In genomic region chrIV:7902221-7902904, ce11 we compare ENCODE assay signal across 4 worm cellular contexts.
TF ChIP-seq lines count a peak whose summit lies in the region.

TSS of gene arp-11 (minus strand) at chrIV:7902271.

TF ChIP-seq in whole organism, L2 larva, 48 proteins besides CTCF, POLR2A, EP300 and RAD21 (continues in another document):
- TF ChIP-seq sem-4 (tag; optimal IDR thresholded peaks at IDR 0.05; lab: Kevin White, UChicago) (peak; percentile 70), gmeb-1 (tag; optimal IDR thresholded peaks at IDR 0.05; lab: Kevin White, UChicago) (peak; percentile 74), egl-27 (tag; optimal IDR thresholded peaks at IDR 0.05; lab: Kevin White, UChicago) (peak; percentile 52), dmd-4 (tag; optimal IDR thresholded peaks at IDR 0.05; lab: Kevin White, UChicago) (no peak), C34F6.9 (tag; optimal IDR thresholded peaks at IDR 0.05; lab: Kevin White, UChicago) (peak; percentile 88), sma-9 (GFP tag; optimal IDR thresholded peaks at IDR 0.05; lab: Kevin White, UChicago) (peak; percentile 79), sma-9 (tag; optimal IDR thresholded peaks at IDR 0.05; lab: Kevin White, UChicago) (no peak), ZK546.5 (tag; optimal IDR thresholded peaks at IDR 0.05; lab: Kevin White, UChicago) (no peak), F13H6.1 (tag; optimal IDR thresholded peaks at IDR 0.05; lab: Kevin White, UChicago) (peak; percentile 69), ztf-11 (tag; optimal IDR thresholded peaks at IDR 0.05; lab: Kevin White, UChicago) (no peak), unc-55 (GFP tag; optimal IDR thresholded peaks at IDR 0.05; lab: Kevin White, UChicago) (peak; percentile 92), nhr-11 (tag; optimal IDR thresholded peaks at IDR 0.05; lab: Kevin White, UChicago) (no peak), sma-3 (GFP tag; optimal IDR thresholded peaks at IDR 0.05; lab: Kevin White, UChicago) (peak; percentile 77), skn-1 (tag; optimal IDR thresholded peaks at IDR 0.05; lab: Kevin White, UChicago) (no peak), snpc-4 (tag; optimal IDR thresholded peaks at IDR 0.05; lab: Kevin White, UChicago) (peak; percentile 25), ztf-4 (tag; optimal IDR thresholded peaks at IDR 0.05; lab: Kevin White, UChicago) (peak; percentile 60), nhr-21 (tag; optimal IDR thresholded peaks at IDR 0.05; lab: Kevin White, UChicago) (peak; percentile 43), ama-1 (optimal IDR thresholded peaks at IDR 0.05; lab: Kevin White, UChicago) (no peak), nhr-77 (tag; optimal IDR thresholded peaks at IDR 0.05; lab: Kevin White, UChicago) (no peak), elt-1 (tag; optimal IDR thresholded peaks at IDR 0.05; lab: Kevin White, UChicago) (no peak), mbf-1 (tag; optimal IDR thresholded peaks at IDR 0.05; lab: Kevin White, UChicago) (no peak), zag-1 (tag; optimal IDR thresholded peaks at IDR 0.05; lab: Kevin White, UChicago) (no peak), lsy-2 (tag; optimal IDR thresholded peaks at IDR 0.05; lab: Kevin White, UChicago) (peak; percentile 90 to 98), Y55F3AM.14 (GFP tag; optimal IDR thresholded peaks at IDR 0.05; lab: Kevin White, UChicago) (no peak)

TF ChIP-seq in whole organism, L4 larva, 104 proteins besides CTCF, POLR2A, EP300 and RAD21 (continues in another document):
- no peak for TF ChIP-seq skn-1 (tag; optimal IDR thresholded peaks at IDR 0.05; lab: Kevin White, UChicago)
- no peak for TF ChIP-seq F37D6.2 (tag; optimal IDR thresholded peaks at IDR 0.05; lab: Kevin White, UChicago)
- TF ChIP-seq zip-2 (tag; optimal IDR thresholded peaks at IDR 0.05; lab: Kevin White, UChicago), result no peak
- no peak for TF ChIP-seq Y105C5A.15 (GFP tag; IDR thresholded peaks at IDR 0.05; lab: Robert Waterston, UW)
- no peak for TF ChIP-seq tag-97 (GFP tag; IDR thresholded peaks at IDR 0.05; lab: Robert Waterston, UW)
- no peak for TF ChIP-seq madf-5 (GFP tag; IDR thresholded peaks at IDR 0.05; lab: Robert Waterston, UW)
- 0 out of 2 replicates have a peak, but pooled peaks have one; percentile 25 for TF ChIP-seq tra-1 (GFP tag; IDR thresholded peaks at IDR 0.05; lab: Robert Waterston, UW)
- peak; percentile 74 for TF ChIP-seq hlh-11 (tag; optimal IDR thresholded peaks at IDR 0.05; lab: Kevin White, UChicago)
- peak; percentile 21 for TF ChIP-seq lin-13 (GFP tag; optimal IDR thresholded peaks at IDR 0.05; lab: Kevin White, UChicago)
- TF ChIP-seq duxl-1 (tag; optimal IDR thresholded peaks at IDR 0.05; lab: Kevin White, UChicago; ENCODE audit: poor library complexity), result no peak
- TF ChIP-seq mxl-2 (GFP tag; conservative IDR thresholded peaks at IDR 0.05; lab: Robert Waterston, UW), result no peak
- no peak for TF ChIP-seq ztf-11 (tag; optimal IDR thresholded peaks at IDR 0.05; lab: Kevin White, UChicago)
- no peak for TF ChIP-seq jun-1 (tag; optimal IDR thresholded peaks at IDR 0.05; lab: Kevin White, UChicago)
- TF ChIP-seq mxl-3 (GFP tag; optimal IDR thresholded peaks at IDR 0.05; lab: Kevin White, UChicago), result no peak
- TF ChIP-seq ZK337.2 (GFP tag; IDR thresholded peaks at IDR 0.05; lab: Robert Waterston, UW), result no peak
- no peak for TF ChIP-seq ceh-28 (tag; optimal IDR thresholded peaks at IDR 0.05; lab: Kevin White, UChicago)
- TF ChIP-seq madf-9 (GFP tag; conservative IDR thresholded peaks at IDR 0.05; lab: Robert Waterston, UW), result no peak
- peak; percentile 46 for TF ChIP-seq pha-4 (GFP tag; IDR thresholded peaks at IDR 0.05; lab: Robert Waterston, UW)
- TF ChIP-seq pha-4 (tag; optimal IDR thresholded peaks at IDR 0.05; lab: Kevin White, UChicago), result peak; percentile 78
- TF ChIP-seq spr-3 (GFP tag; optimal IDR thresholded peaks at IDR 0.05; lab: Kevin White, UChicago), result no peak
- TF ChIP-seq ceh-32 (tag; optimal IDR thresholded peaks at IDR 0.05; lab: Kevin White, UChicago; ENCODE audit: poor library complexity), result no peak
- TF ChIP-seq pqm-1 (tag; optimal IDR thresholded peaks at IDR 0.05; lab: Kevin White, UChicago), result no peak
- TF ChIP-seq aly-2 (tag; optimal IDR thresholded peaks at IDR 0.05; lab: Kevin White, UChicago), result no peak
- peak; percentile 60 for TF ChIP-seq lin-38 (GFP tag; IDR thresholded peaks at IDR 0.05; lab: Robert Waterston, UW)

TF ChIP-seq in whole organism, late embryonic, 69 proteins besides CTCF, POLR2A, EP300 and RAD21:
- TF ChIP-seq sox-4 (tag; optimal IDR thresholded peaks at IDR 0.05; lab: Kevin White, UChicago) (no peak), syd-9 (tag; optimal IDR thresholded peaks at IDR 0.05; lab: Kevin White, UChicago) (no peak), nfya-1 (tag; optimal IDR thresholded peaks at IDR 0.05; lab: Kevin White, UChicago) (peak; percentile 38), ceh-19 (GFP tag; optimal IDR thresholded peaks at IDR 0.05; lab: Kevin White, UChicago) (no peak), ets-4 (tag; optimal IDR thresholded peaks at IDR 0.05; lab: Kevin White, UChicago) (no peak), pros-1 (tag; optimal IDR thresholded peaks at IDR 0.05; lab: Kevin White, UChicago) (no peak), unc-55 (GFP tag; optimal IDR thresholded peaks at IDR 0.05; lab: Kevin White, UChicago) (peak; percentile 36), elt-2 (tag; optimal IDR thresholded peaks at IDR 0.05; lab: Kevin White, UChicago) (peak; percentile 87), hlh-8 (tag; optimal IDR thresholded peaks at IDR 0.05; lab: Kevin White, UChicago) (no peak), ceh-48 (tag; optimal IDR thresholded peaks at IDR 0.05; lab: Kevin White, UChicago) (no peak), unc-42 (tag; optimal IDR thresholded peaks at IDR 0.05; lab: Kevin White, UChicago) (peak; percentile 10), gmeb-2 (tag; optimal IDR thresholded peaks at IDR 0.05; lab: Kevin White, UChicago) (no peak), ceh-34 (tag; optimal IDR thresholded peaks at IDR 0.05; lab: Kevin White, UChicago) (no peak), sdc-2 (tag; optimal IDR thresholded peaks at IDR 0.05; lab: Kevin White, UChicago) (no peak), ama-1 (optimal IDR thresholded peaks at IDR 0.05; lab: Kevin White, UChicago) (no peak), K09A11.1 (tag; optimal IDR thresholded peaks at IDR 0.05; lab: Kevin White, UChicago; ENCODE audit: insufficient read depth) (no peak), tbx-2 (tag; optimal IDR thresholded peaks at IDR 0.05; lab: Kevin White, UChicago) (peak; percentile 25), elt-4 (tag; optimal IDR thresholded peaks at IDR 0.05; lab: Kevin White, UChicago) (no peak), hlh-30 (tag; optimal IDR thresholded peaks at IDR 0.05; lab: Kevin White, UChicago; ENCODE audit: insufficient read depth) (no peak), ceh-45 (GFP tag; IDR thresholded peaks at IDR 0.05; lab: Robert Waterston, UW) (no peak), ceh-6 (GFP tag; optimal IDR thresholded peaks at IDR 0.05; lab: Kevin White, UChicago) (no peak), unc-3 (GFP tag; conservative IDR thresholded peaks at IDR 0.05; lab: Robert Waterston, UW) (no peak), unc-3 (tag; optimal IDR thresholded peaks at IDR 0.05; lab: Kevin White, UChicago) (no peak), dmd-4 (tag; optimal IDR thresholded peaks at IDR 0.05; lab: Kevin White, UChicago; ENCODE audit: borderline replicate concordance) (no peak), nhr-11 (tag; optimal IDR thresholded peaks at IDR 0.05; lab: Kevin White, UChicago) (no peak), pha-4 (tag; optimal IDR thresholded peaks at IDR 0.05; lab: Kevin White, UChicago) (no peak)
TF ChIP-seq in whole organism, late embryonic: peak in this region for 5.

TF ChIP-seq in whole organism, mixed stage, embryonic, 35 proteins besides CTCF, POLR2A, EP300 and RAD21:
- TF ChIP-seq nhr-237 (tag; optimal IDR thresholded peaks at IDR 0.05; lab: Kevin White, UChicago) (peak; percentile 55), lin-32 (GFP tag; optimal IDR thresholded peaks at IDR 0.05; lab: Kevin White, UChicago) (no peak), ces-1 (GFP tag; optimal IDR thresholded peaks at IDR 0.05; lab: Kevin White, UChicago) (peak; percentile 49), mep-1 (tag; optimal IDR thresholded peaks at IDR 0.05; lab: Kevin White, UChicago) (peak; percentile 71), pha-4 (tag; optimal IDR thresholded peaks at IDR 0.05; lab: Kevin White, UChicago) (peak; percentile 37), unc-39 (tag; optimal IDR thresholded peaks at IDR 0.05; lab: Kevin White, UChicago) (no peak), lsy-2 (tag; optimal IDR thresholded peaks at IDR 0.05; lab: Kevin White, UChicago) (peak; percentile 96), unc-120 (tag; optimal IDR thresholded peaks at IDR 0.05; lab: Kevin White, UChicago; ENCODE audit: poor library complexity, severe bottlenecking) (peak; percentile 25)
